Fruit fly (Drosophila melanogaster) whole organism, adult: Measurements from ENCODE around the gene Cp19.
A peak's percentile ranks its signal among the peaks of the same experiment; 100 is the strongest.

Experiments used
- CG33017 ChIP-seq: fragments of 200-800 bp; sonication (Bioruptor generic); optimal IDR thresholded peaks from 2 replicates; lab custom pipeline; 2018; ENCODE audit warnings: missing biosample characterization, mild to moderate bottlenecking, missing genetic modification characterization, moderate library complexity
- CG7045 ChIP-seq: fragments of 200-800 bp; sonication (Bioruptor generic); optimal IDR thresholded peaks from 2 replicates; lab custom pipeline; 2017; ENCODE audit warnings: missing biosample characterization, mild to moderate bottlenecking, missing genetic modification characterization
- Clk ChIP-seq: fragments of 200-800 bp; sonication (Bioruptor generic); optimal IDR thresholded peaks from 2 replicates; lab custom pipeline; 2017; ENCODE audit warnings: missing biosample characterization, missing genetic modification characterization
- bab1 ChIP-seq: fragments of 200-800 bp; sonication (Bioruptor generic); optimal IDR thresholded peaks from 3 replicates; lab custom pipeline; 2019; ENCODE audit warnings: missing biosample characterization, mild to moderate bottlenecking, missing genetic modification characterization, moderate library complexity
- cic ChIP-seq: fragments of 200-800 bp; sonication (Bioruptor generic); optimal IDR thresholded peaks from 2 replicates; lab custom pipeline; 2017; ENCODE audit warnings: missing biosample characterization, mild to moderate bottlenecking, missing genetic modification characterization, moderate library complexity
- kay ChIP-seq: fragments of 200-800 bp; sonication (Bioruptor generic); peaks from one replicate; lab custom pipeline; 2016; ENCODE audit warnings: missing biosample characterization, missing genetic modification characterization, borderline replicate concordance
- ovo ChIP-seq: fragments of 200-800 bp; sonication (Bioruptor generic); optimal IDR thresholded peaks from 2 replicates; lab custom pipeline; 2016; ENCODE audit warnings: missing biosample characterization, missing genetic modification characterization
- tj ChIP-seq: fragments of 200-800 bp; sonication (Bioruptor generic); optimal IDR thresholded peaks from 3 replicates; lab custom pipeline; 2017; ENCODE audit warnings: missing biosample characterization, mild to moderate bottlenecking, missing genetic modification characterization, moderate library complexity
- toe ChIP-seq: fragments of 200-800 bp; sonication (Bioruptor generic); optimal IDR thresholded peaks from 2 replicates; lab custom pipeline; 2016; ENCODE audit warnings: missing biosample characterization, missing genetic modification characterization

- TF ChIP-seq bab1 (GFP tag; lab: Kevin White, UChicago) (no peak), Clk (GFP tag; lab: Kevin White, UChicago) (no peak), CG7045 (GFP tag; lab: Kevin White, UChicago) (no peak), cic (GFP tag; lab: Kevin White, UChicago) (peak; percentile 72), toe (GFP tag; lab: Kevin White, UChicago) (no peak), tj (no peak), CG33017 (tag; lab: Kevin White, UChicago) (no peak), ovo (GFP tag; lab: Kevin White, UChicago) (no peak), kay (GFP tag; lab: Kevin White, UChicago) (no peak)
Measured at dm6 chr3L:8731494-8731994, 1.9 kb downstream of the Cp19 start, which contains the start of gene Cp16.
